Worm (Caenorhabditis elegans) whole organism, L3 larva: ENCODE data around the gene str-161.

Source experiments
- R02D3.7 ChIP-seq: fragments of 150-350 bp; optimal IDR thresholded peaks from 2 replicates; lab custom pipeline; 2014; ENCODE audit warnings: missing biosample characterization, missing genetic modification characterization
- ZK546.5 ChIP-seq: sonication (generic microtip); optimal IDR thresholded peaks from 2 replicates; lab custom pipeline; 2017; ENCODE audit warnings: missing biosample characterization, missing genetic modification characterization
- aly-2 ChIP-seq: fragments of 150-350 bp; optimal IDR thresholded peaks from 2 replicates; lab custom pipeline; 2014; ENCODE audit warnings: missing biosample characterization, missing genetic modification characterization
- ama-1 ChIP-seq: fragments of 150-350 bp; optimal IDR thresholded peaks from 2 replicates; lab custom pipeline; 2018
- ceh-16 ChIP-seq: sonication (generic microtip); optimal IDR thresholded peaks from 2 replicates; lab custom pipeline; 2017; ENCODE audit warnings: missing biosample characterization, missing genetic modification characterization
- ceh-82 ChIP-seq: fragments of 150-350 bp; optimal IDR thresholded peaks from 2 replicates; lab custom pipeline; 2014; ENCODE audit warnings: missing biosample characterization, missing genetic modification characterization
- ceh-9 ChIP-seq: sonication (generic microtip); optimal IDR thresholded peaks from 2 replicates; lab custom pipeline; 2018; ENCODE audit warnings: missing biosample characterization, missing genetic modification characterization
- daf-12 ChIP-seq: fragments of 150-350 bp; optimal IDR thresholded peaks from 2 replicates; lab custom pipeline; 2014; ENCODE audit warnings: missing biosample characterization, missing genetic modification reagents, missing genetic modification characterization
- egl-27 ChIP-seq: sonication (generic microtip); optimal IDR thresholded peaks from 4 replicates; lab custom pipeline; 2017; ENCODE audit warnings: missing biosample characterization, missing genetic modification reagents, missing genetic modification characterization
- egl-5 ChIP-seq: fragments of 150-350 bp; optimal IDR thresholded peaks from 2 replicates; lab custom pipeline; 2017; ENCODE audit warnings: missing biosample characterization, missing genetic modification reagents, missing genetic modification characterization, inconsistent platforms
- elt-1 ChIP-seq: fragments of 150-350 bp; optimal IDR thresholded peaks from 2 replicates; lab custom pipeline; 2014; ENCODE audit warnings: missing biosample characterization, missing genetic modification characterization
- elt-2 ChIP-seq: sonication (generic microtip); optimal IDR thresholded peaks from 2 replicates; lab custom pipeline; 2016; ENCODE audit warnings: missing genetic modification reagents, mild to moderate bottlenecking, missing genetic modification characterization, missing compliant biosample characterization
- elt-3 ChIP-seq, 3 experiments: fragments of 150-350 bp in 1 of 3; sonication (generic microtip) in 2 of 3; optimal IDR thresholded peaks; 2 replicates in 2 of 3; 4 replicates in 1 of 3; lab custom pipeline; 2014 to 2017; ENCODE audit warnings: missing biosample characterization in 3 of 3, missing genetic modification characterization in 3 of 3
- fkh-10 ChIP-seq: sonication (generic microtip); optimal IDR thresholded peaks from 2 replicates; lab custom pipeline; 2017; ENCODE audit warnings: missing biosample characterization, missing genetic modification reagents, missing genetic modification characterization
- fkh-2 ChIP-seq: fragments of 150-350 bp; optimal IDR thresholded peaks from 2 replicates; lab custom pipeline; 2014; ENCODE audit warnings: missing biosample characterization, missing genetic modification reagents, missing genetic modification characterization
- hmg-11 ChIP-seq: sonication (generic microtip); optimal IDR thresholded peaks from 2 replicates; lab custom pipeline; 2016; ENCODE audit warnings: missing genetic modification characterization, missing compliant biosample characterization
- jun-1 ChIP-seq: fragments of 150-350 bp; optimal IDR thresholded peaks from 2 replicates; lab custom pipeline; 2014; ENCODE audit warnings: missing biosample characterization, missing genetic modification reagents, missing genetic modification characterization
- lin-15B ChIP-seq: fragments of 150-350 bp; optimal IDR thresholded peaks from 2 replicates; lab custom pipeline; 2014; ENCODE audit warnings: missing biosample characterization, missing genetic modification characterization
- lin-39 ChIP-seq: fragments of 150-350 bp; optimal IDR thresholded peaks from 2 replicates; lab custom pipeline; 2018; ENCODE audit warnings: missing biosample characterization, missing genetic modification reagents, missing genetic modification characterization
- mml-1 ChIP-seq: fragments of 150-350 bp; sonication (generic microtip); optimal IDR thresholded peaks from 3 replicates; lab custom pipeline; 2014; ENCODE audit warnings: missing biosample characterization, missing genetic modification characterization
- nfya-1 ChIP-seq: sonication (generic microtip); optimal IDR thresholded peaks from 2 replicates; lab custom pipeline; 2017; ENCODE audit warnings: missing genetic modification characterization, mild to moderate bottlenecking, missing compliant biosample characterization, antibody characterized with exemption, moderate library complexity; ENCODE audit not compliant: insufficient read depth
- nhr-11 ChIP-seq: fragments of 150-350 bp; optimal IDR thresholded peaks from 2 replicates; lab custom pipeline; 2014; ENCODE audit warnings: missing biosample characterization, missing genetic modification characterization
- nhr-12 ChIP-seq: fragments of 150-350 bp; optimal IDR thresholded peaks from 2 replicates; lab custom pipeline; 2014; ENCODE audit warnings: missing biosample characterization, missing genetic modification characterization
- nhr-237 ChIP-seq: fragments of 150-350 bp; optimal IDR thresholded peaks from 2 replicates; lab custom pipeline; 2014; ENCODE audit warnings: missing biosample characterization, missing genetic modification characterization
- nhr-25 ChIP-seq: sonication (generic microtip); optimal IDR thresholded peaks from 2 replicates; lab custom pipeline; 2017; ENCODE audit warnings: missing biosample characterization, missing genetic modification characterization
- nhr-28 ChIP-seq: fragments of 150-350 bp; optimal IDR thresholded peaks from 2 replicates; lab custom pipeline; 2014; ENCODE audit warnings: missing biosample characterization, missing genetic modification characterization
- nhr-43 ChIP-seq: sonication (generic microtip); optimal IDR thresholded peaks from 2 replicates; lab custom pipeline; 2016; ENCODE audit warnings: mild to moderate bottlenecking, missing genetic modification characterization, missing compliant biosample characterization; ENCODE audit not compliant: poor library complexity, severe bottlenecking
- nhr-67 ChIP-seq: fragments of 150-350 bp; optimal IDR thresholded peaks from 2 replicates; lab custom pipeline; 2014; ENCODE audit warnings: missing biosample characterization, missing genetic modification characterization
- nhr-76 ChIP-seq: fragments of 150-350 bp; sonication (generic microtip); optimal IDR thresholded peaks from 5 replicates; lab custom pipeline; 2014; ENCODE audit warnings: missing biosample characterization, missing genetic modification characterization
- nhr-77 ChIP-seq: fragments of 150-350 bp; optimal IDR thresholded peaks from 2 replicates; lab custom pipeline; 2014; ENCODE audit warnings: missing biosample characterization, missing genetic modification characterization
- pha-4 ChIP-seq: fragments of 150-350 bp; optimal IDR thresholded peaks from 2 replicates; lab custom pipeline; 2014; ENCODE audit warnings: missing biosample characterization, missing genetic modification reagents, missing genetic modification characterization
- pqm-1 ChIP-seq: fragments of 150-350 bp; optimal IDR thresholded peaks from 2 replicates; lab custom pipeline; 2017; ENCODE audit warnings: missing biosample characterization, missing genetic modification characterization, inconsistent platforms
- sea-2 ChIP-seq: fragments of 150-350 bp; sonication (generic microtip); optimal IDR thresholded peaks from 4 replicates; lab custom pipeline; 2014; ENCODE audit warnings: missing biosample characterization, missing genetic modification reagents, missing genetic modification characterization
- skn-1 ChIP-seq: fragments of 150-350 bp; optimal IDR thresholded peaks from 2 replicates; lab custom pipeline; 2014; ENCODE audit warnings: missing biosample characterization, missing genetic modification characterization
- unc-39 ChIP-seq: sonication (generic microtip); optimal IDR thresholded peaks from 4 replicates; lab custom pipeline; 2017; ENCODE audit warnings: missing biosample characterization, missing genetic modification characterization
- unc-62 ChIP-seq: fragments of 150-350 bp; sonication (generic microtip); optimal IDR thresholded peaks from 4 replicates; lab custom pipeline; 2014; ENCODE audit warnings: missing biosample characterization, missing genetic modification reagents, missing genetic modification characterization

The str-161 gene

ce11 chrIV:4877102-4877501 lies 26.8 kb downstream of the str-161 start, which contains the start of gene str-170:
Gene str-170, plus strand, starts transcription at chrIV:4877402.
- TF ChIP-seq ceh-82 (tag; lab: Kevin White, UChicago) (no peak), egl-5 (tag; lab: Kevin White, UChicago) (no peak), pha-4 (no peak), fkh-2 (tag; lab: Kevin White, UChicago) (no peak), nhr-237 (no peak), lin-15B (tag; lab: Kevin White, UChicago) (no peak), nhr-28 (tag; lab: Kevin White, UChicago) (no peak), aly-2 (no peak), R02D3.7 (no peak), ceh-9 (no peak), elt-1 (tag; lab: Kevin White, UChicago) (no peak), unc-62 (GFP tag; lab: Kevin White, UChicago) (no peak), elt-3 (tag; optimal IDR thresholded peaks at IDR 0.05; lab: Kevin White, UChicago) (no peak), ZK546.5 (tag; lab: Kevin White, UChicago) (no peak), lin-39 (tag; lab: Kevin White, UChicago) (no peak), unc-39 (tag; lab: Kevin White, UChicago) (no peak), nhr-25 (no peak)

DNA sequence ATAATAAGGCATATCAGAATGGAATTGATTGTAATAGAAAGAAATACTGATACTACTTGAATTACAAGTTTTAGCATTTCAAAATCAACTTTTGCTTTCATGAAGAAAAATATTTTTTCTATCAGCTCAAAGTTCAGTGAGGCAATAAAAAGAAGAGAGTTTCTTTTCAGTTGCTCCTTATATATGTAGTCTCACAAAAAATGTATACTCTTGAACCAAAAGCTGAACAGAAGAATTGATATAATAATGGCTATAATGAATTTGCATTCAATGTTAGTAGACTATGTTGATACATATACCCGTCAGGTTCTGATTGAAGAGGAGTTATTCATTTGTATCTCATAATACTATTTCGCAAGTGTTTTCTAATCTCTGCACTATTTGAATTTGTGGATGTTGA lies 29.3 kb downstream of the str-161 start, which contains the start of gene str-174:
TSS of gene str-174 (minus strand) at position 101 of the 400 bp plus-strand sequence.
- no peak for TF ChIP-seq hmg-11 (tag; lab: Kevin White, UChicago)
- TF ChIP-seq nhr-76 (tag; lab: Kevin White, UChicago), result no peak
- TF ChIP-seq nhr-11 (tag; lab: Kevin White, UChicago), result no peak
- TF ChIP-seq egl-27 (tag; lab: Kevin White, UChicago), result no peak
- TF ChIP-seq nhr-67 (tag; lab: Kevin White, UChicago), result no peak
- TF ChIP-seq pha-4, result no peak
- no peak for TF ChIP-seq sea-2
- TF ChIP-seq elt-2 (tag; lab: Kevin White, UChicago), result no peak
- TF ChIP-seq egl-5 (tag; lab: Kevin White, UChicago), result no peak
- no peak for TF ChIP-seq skn-1 (tag; lab: Kevin White, UChicago)
- no peak for TF ChIP-seq nhr-43 (tag; lab: Kevin White, UChicago)
- TF ChIP-seq, all 47 proteins: peak for 0

DNA sequence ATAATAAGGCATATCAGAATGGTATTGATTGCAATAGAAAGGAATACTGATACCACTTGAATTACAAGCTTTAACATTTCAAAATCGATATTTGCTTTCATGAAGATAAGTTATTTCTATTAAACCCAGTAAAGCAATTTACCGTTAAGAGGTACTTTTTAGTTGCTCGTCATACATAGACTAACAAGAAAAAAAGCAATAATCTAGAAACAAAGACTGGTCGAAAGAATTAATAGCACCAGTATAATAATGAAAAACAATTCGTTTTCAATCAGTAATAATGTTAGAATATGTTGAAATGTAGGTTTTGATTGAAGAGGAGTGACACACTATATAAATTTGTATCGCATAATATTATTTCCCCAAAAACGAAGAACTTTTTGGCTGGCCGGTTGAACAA lies 33.3 kb downstream of the str-161 start, which contains the start of gene str-175:
TSS of gene str-175 (minus strand) at position 101 of the 400 bp plus-strand sequence.
- TF ChIP-seq daf-12 (tag; lab: Kevin White, UChicago), result no peak
- TF ChIP-seq pqm-1 (tag; lab: Kevin White, UChicago), result no peak
- TF ChIP-seq ceh-16, result no peak
- TF ChIP-seq nhr-43 (tag; lab: Kevin White, UChicago), result no peak
- TF ChIP-seq nhr-12, result no peak
- no peak for TF ChIP-seq nhr-11 (tag; lab: Kevin White, UChicago)
- no peak for TF ChIP-seq jun-1 (tag; lab: Kevin White, UChicago)

- no peak for TF ChIP-seq nhr-77 (tag; lab: Kevin White, UChicago)
- no peak for TF ChIP-seq pha-4
Measured at ce11 chrIV:4867610-4868009, 36.3 kb downstream of the str-161 start, which contains the start of gene str-172. Gene str-172, minus strand, starts transcription at chrIV:4867710.

ce11 chrIV:4866599-4866998 lies 37.3 kb downstream of the str-161 start:
- no peak for TF ChIP-seq fkh-10
- TF ChIP-seq unc-62 (GFP tag; lab: Kevin White, UChicago), result no peak
- TF ChIP-seq fkh-2 (tag; lab: Kevin White, UChicago), result no peak
- TF ChIP-seq aly-2, result no peak
- no peak for TF ChIP-seq sea-2
- TF ChIP-seq pha-4, result no peak
- no peak for TF ChIP-seq nfya-1 (tag; lab: Kevin White, UChicago)
- no peak for TF ChIP-seq mml-1 (tag; lab: Kevin White, UChicago)
- no peak for TF ChIP-seq ceh-82 (tag; lab: Kevin White, UChicago)
- no peak for TF ChIP-seq hmg-11 (tag; lab: Kevin White, UChicago)
- TF ChIP-seq ama-1, result no peak
- no peak for TF ChIP-seq elt-3 (tag; optimal IDR thresholded peaks at IDR 0.05; lab: Kevin White, UChicago)
